Fruit fly (Drosophila melanogaster): ENCODE measurements around the gene osa.

DNA sequence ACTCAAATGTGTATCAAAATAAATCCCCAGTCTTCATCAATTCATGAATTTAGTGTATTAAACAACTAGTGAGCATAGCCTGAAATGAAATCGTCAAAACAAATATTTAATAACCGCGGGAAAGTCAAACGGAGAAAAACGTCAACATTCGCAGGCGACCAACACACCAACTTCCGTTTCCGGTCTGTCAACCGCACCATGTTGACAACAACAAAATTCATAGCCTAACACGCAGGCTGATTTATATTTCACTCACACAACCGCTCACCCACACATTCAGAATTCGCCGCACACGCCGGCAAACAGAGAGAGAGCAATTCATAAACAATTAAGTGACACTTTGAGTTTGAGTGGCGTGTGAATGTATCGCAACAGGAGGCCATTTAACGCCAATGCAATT is 63.1 kb downstream of the osa start:
- TF ChIP-seq Mnt (GFP tag; optimal IDR thresholded peaks at IDR 0.05) = no peak
- no peak for TF ChIP-seq bab1 (GFP tag; optimal IDR thresholded peaks at IDR 0.05)
- no peak for TF ChIP-seq toe (GFP tag; optimal IDR thresholded peaks at IDR 0.05)

All from whole organism, adult.